Comparison of ENCODE assay signal across 6 fruit fly cellular contexts in genomic region chrX:14952845-14953720, dm6.
TF ChIP-seq lines count a peak whose summit lies in the region.

Gene pdgy (minus strand): TSS chrX:14953532.

- no peak for TF ChIP-seq CTCF in whole organism, embryonic (GFP tag; optimal IDR thresholded peaks at IDR 0.05; lab: Kevin White, UChicago)

TF ChIP-seq in whole organism, 6 proteins besides CTCF, POLR2A, EP300 and RAD21:
- TF ChIP-seq pan (optimal IDR thresholded peaks at IDR 0.05; lab: Kevin White, UChicago) (no peak), Dll (optimal IDR thresholded peaks at IDR 0.05; lab: Kevin White, UChicago) (peak; percentile 7), usp (GFP tag; optimal IDR thresholded peaks at IDR 0.05; lab: Kevin White, UChicago) (no peak)

TF ChIP-seq in whole organism, adult, 20 proteins besides CTCF, POLR2A, EP300 and RAD21 (continues in another document):
- TF ChIP-seq CG5204 (GFP tag; optimal IDR thresholded peaks at IDR 0.05; lab: Kevin White, UChicago) = no peak
- peak; percentile 57 for TF ChIP-seq CG12768 (GFP tag; optimal IDR thresholded peaks at IDR 0.05; lab: Kevin White, UChicago)
- TF ChIP-seq toe (GFP tag; optimal IDR thresholded peaks at IDR 0.05; lab: Kevin White, UChicago) = peak; percentile 32
- TF ChIP-seq CG11617 (GFP tag; optimal IDR thresholded peaks at IDR 0.05; lab: Kevin White, UChicago) = no peak
- TF ChIP-seq CG7101 (tag; optimal IDR thresholded peaks at IDR 0.05; lab: Kevin White, UChicago) = no peak
- peak; percentile 34 for TF ChIP-seq Hr96 (GFP tag; optimal IDR thresholded peaks at IDR 0.05; lab: Kevin White, UChicago)
- no peak for TF ChIP-seq bab1 (GFP tag; optimal IDR thresholded peaks at IDR 0.05; lab: Kevin White, UChicago)
- TF ChIP-seq tj (GFP tag; optimal IDR thresholded peaks at IDR 0.05; lab: Kevin White, UChicago) = peak; percentile 91
- no peak for TF ChIP-seq Clk (GFP tag; optimal IDR thresholded peaks at IDR 0.05; lab: Kevin White, UChicago)
- TF ChIP-seq cic (GFP tag; optimal IDR thresholded peaks at IDR 0.05; lab: Kevin White, UChicago) = peak; percentile 28
- TF ChIP-seq CG7045 (GFP tag; optimal IDR thresholded peaks at IDR 0.05; lab: Kevin White, UChicago) = no peak
- TF ChIP-seq kay (GFP tag; lab: Kevin White, UChicago; ENCODE audit: borderline replicate concordance) = peak; percentile 13
- peak; percentile 84 for TF ChIP-seq pad (GFP tag; optimal IDR thresholded peaks at IDR 0.05; lab: Kevin White, UChicago)
- no peak for TF ChIP-seq CG14711 (tag; optimal IDR thresholded peaks at IDR 0.05; lab: Kevin White, UChicago)
- no peak for TF ChIP-seq cnc (optimal IDR thresholded peaks at IDR 0.05; lab: Kevin White, UChicago)
- no peak for TF ChIP-seq Mnt (GFP tag; optimal IDR thresholded peaks at IDR 0.05; lab: Kevin White, UChicago)
- TF ChIP-seq ovo (GFP tag; optimal IDR thresholded peaks at IDR 0.05; lab: Kevin White, UChicago) = no peak
- no peak for TF ChIP-seq CG1620 (GFP tag; optimal IDR thresholded peaks at IDR 0.05; lab: Kevin White, UChicago)

TF ChIP-seq in whole organism, embryonic, 481 proteins besides CTCF, POLR2A, EP300 and RAD21 (continues in another document):
- TF ChIP-seq oc (tag; optimal IDR thresholded peaks at IDR 0.05; lab: Kevin White, UChicago) (peak; percentile 76), CG7556 (GFP tag; optimal IDR thresholded peaks at IDR 0.05; lab: Kevin White, UChicago) (peak; percentile 7), scrt (GFP tag; optimal IDR thresholded peaks at IDR 0.05; lab: Kevin White, UChicago) (peak; percentile 23), CG10543 (GFP tag; optimal IDR thresholded peaks at IDR 0.05; lab: Kevin White, UChicago) (peak; percentile 31), CG18262 (tag; optimal IDR thresholded peaks at IDR 0.05; lab: Kevin White, UChicago) (peak; percentile 14), CG5180 (GFP tag; optimal IDR thresholded peaks at IDR 0.05; lab: Kevin White, UChicago) (peak; percentile 24), CG17612 (GFP tag; IDR thresholded peaks at IDR 0.05; lab: Robert Waterston, UW) (no peak), CG32767 (GFP tag; IDR thresholded peaks at IDR 0.05; lab: Robert Waterston, UW) (no peak), Drgx (GFP tag; IDR thresholded peaks at IDR 0.05; lab: Robert Waterston, UW) (peak; percentile 50), chinmo (GFP tag; IDR thresholded peaks at IDR 0.05; lab: Robert Waterston, UW; ENCODE audit: partially characterized antibody) (peak; percentile 80; the same call in 1 of the 4 replicates), CG10431 (GFP tag; optimal IDR thresholded peaks at IDR 0.05; lab: Kevin White, UChicago) (peak; percentile 40), CG8290 (GFP tag; optimal IDR thresholded peaks at IDR 0.05; lab: Kevin White, UChicago) (no peak), CG8290 (tag; optimal IDR thresholded peaks at IDR 0.05; lab: Kevin White, UChicago) (peak in 1 of 2 experiments; percentile 55), CG9437 (GFP tag; optimal IDR thresholded peaks at IDR 0.05; lab: Kevin White, UChicago) (peak; percentile 51), crol (GFP tag; IDR thresholded peaks at IDR 0.05; lab: Robert Waterston, UW) (peak; percentile 70), D19A (tag; optimal IDR thresholded peaks at IDR 0.05; lab: Kevin White, UChicago) (peak; percentile 39), lab (GFP tag; optimal IDR thresholded peaks at IDR 0.05; lab: Kevin White, UChicago) (peak; percentile 49)

TF ChIP-seq in whole organism, prepupa, 60 proteins besides CTCF, POLR2A, EP300 and RAD21 (continues in another document):
- peak; percentile 59 for TF ChIP-seq Eip78C (GFP tag; lab: Kevin White, UChicago)
- peak; percentile 55 for TF ChIP-seq Ets96B (tag; optimal IDR thresholded peaks at IDR 0.05; lab: Kevin White, UChicago)
- peak; percentile 76 for TF ChIP-seq CG10669 (GFP tag; optimal IDR thresholded peaks at IDR 0.05; lab: Kevin White, UChicago)
- TF ChIP-seq Met (GFP tag; optimal IDR thresholded peaks at IDR 0.05; lab: Kevin White, UChicago) = peak; percentile 51
- TF ChIP-seq CG3919 (GFP tag; optimal IDR thresholded peaks at IDR 0.05; lab: Kevin White, UChicago) = peak; percentile 68
- peak; percentile 41 for TF ChIP-seq topi (GFP tag; optimal IDR thresholded peaks at IDR 0.05; lab: Kevin White, UChicago)
- TF ChIP-seq fd59A (GFP tag; optimal IDR thresholded peaks at IDR 0.05; lab: Kevin White, UChicago) = peak; percentile 40
- TF ChIP-seq Sox102F (GFP tag; optimal IDR thresholded peaks at IDR 0.05; lab: Kevin White, UChicago) = peak; percentile 61
- peak; percentile 1 for TF ChIP-seq dac (GFP tag; optimal IDR thresholded peaks at IDR 0.05; lab: Kevin White, UChicago)
- peak; percentile 76; the same call in 1 of the 2 replicates for TF ChIP-seq CG15336 (GFP tag; IDR thresholded peaks at IDR 0.05; lab: Robert Waterston, UW)
- no peak for TF ChIP-seq CG11902 (GFP tag; optimal IDR thresholded peaks at IDR 0.05; lab: Kevin White, UChicago)
- peak; percentile 88 for TF ChIP-seq CG16779 (tag; optimal IDR thresholded peaks at IDR 0.05; lab: Kevin White, UChicago)
- no peak for TF ChIP-seq Eip75B (GFP tag; optimal IDR thresholded peaks at IDR 0.05; lab: Kevin White, UChicago)
- peak; percentile 97 for TF ChIP-seq CG6854 (GFP tag; optimal IDR thresholded peaks at IDR 0.05; lab: Kevin White, UChicago)
- TF ChIP-seq Sox15 (GFP tag; optimal IDR thresholded peaks at IDR 0.05; lab: Kevin White, UChicago) = no peak
- TF ChIP-seq fkh (GFP tag; optimal IDR thresholded peaks at IDR 0.05; lab: Kevin White, UChicago) = peak; percentile 33
- TF ChIP-seq achi (GFP tag; optimal IDR thresholded peaks at IDR 0.05; lab: Kevin White, UChicago) = peak; percentile 30
- peak; percentile 96 for TF ChIP-seq CG6808 (GFP tag; optimal IDR thresholded peaks at IDR 0.05; lab: Kevin White, UChicago)
- TF ChIP-seq OdsH (GFP tag; optimal IDR thresholded peaks at IDR 0.05; lab: Kevin White, UChicago) = no peak

TF ChIP-seq in whole organism, pupa, 21 proteins besides CTCF, POLR2A, EP300 and RAD21 (continues in another document):
- TF ChIP-seq Ets98B (GFP tag; IDR thresholded peaks at IDR 0.05; lab: Robert Waterston, UW) (peak; percentile 88), rn (GFP tag; IDR thresholded peaks at IDR 0.05; lab: Robert Waterston, UW) (peak; percentile 22; the same call in 1 of the 2 replicates), CG15710 (tag; optimal IDR thresholded peaks at IDR 0.05; lab: Kevin White, UChicago) (peak; percentile 46), Pif1A (GFP tag; optimal IDR thresholded peaks at IDR 0.05; lab: Kevin White, UChicago) (peak; percentile 92), CG32121 (GFP tag; IDR thresholded peaks at IDR 0.05; lab: Robert Waterston, UW) (peak; percentile 68; the same call in 1 of the 2 replicates), CG14655 (GFP tag; optimal IDR thresholded peaks at IDR 0.05; lab: Kevin White, UChicago) (peak; percentile 46), CG13204 (GFP tag; optimal IDR thresholded peaks at IDR 0.05; lab: Kevin White, UChicago) (peak; percentile 96), CG8159 (tag; optimal IDR thresholded peaks at IDR 0.05; lab: Kevin White, UChicago) (no peak), CG17806 (tag; optimal IDR thresholded peaks at IDR 0.05; lab: Kevin White, UChicago) (peak; percentile 29), CG9948 (tag; optimal IDR thresholded peaks at IDR 0.05; lab: Kevin White, UChicago) (peak; percentile 10), gl (tag; optimal IDR thresholded peaks at IDR 0.05; lab: Kevin White, UChicago) (peak; percentile 98), CG34367 (tag; optimal IDR thresholded peaks at IDR 0.05; lab: Kevin White, UChicago) (peak; percentile 77), Snoo (tag; optimal IDR thresholded peaks at IDR 0.05; lab: Kevin White, UChicago) (peak; percentile 76), D1 (tag; optimal IDR thresholded peaks at IDR 0.05; lab: Kevin White, UChicago) (no peak), CG8301 (tag; optimal IDR thresholded peaks at IDR 0.05; lab: Kevin White, UChicago) (peak; percentile 53), fd96Ca (GFP tag; IDR thresholded peaks at IDR 0.05; lab: Robert Waterston, UW) (peak; percentile 85), Pif1B (GFP tag; optimal IDR thresholded peaks at IDR 0.05; lab: Kevin White, UChicago) (peak; percentile 90), CG10348 (GFP tag; IDR thresholded peaks at IDR 0.05; lab: Robert Waterston, UW) (no peak), CG4496 (GFP tag; IDR thresholded peaks at IDR 0.05; lab: Robert Waterston, UW) (peak; percentile 84), EcR (GFP tag; optimal IDR thresholded peaks at IDR 0.05; lab: Kevin White, UChicago) (peak; percentile 77)

TF ChIP-seq in whole organism, wandering third instar larva, 38 proteins besides CTCF, POLR2A, EP300 and RAD21:
- TF ChIP-seq Sp1 (GFP tag; optimal IDR thresholded peaks at IDR 0.05; lab: Kevin White, UChicago) (peak; percentile 53), Rel (GFP tag; optimal IDR thresholded peaks at IDR 0.05; lab: Kevin White, UChicago) (peak; percentile 77), Rel (tag; optimal IDR thresholded peaks at IDR 0.05; lab: Kevin White, UChicago) (peak; percentile 30), HLH106 (tag; optimal IDR thresholded peaks at IDR 0.05; lab: Kevin White, UChicago) (peak; percentile 23), Dif (GFP tag; optimal IDR thresholded peaks at IDR 0.05; lab: Kevin White, UChicago; ENCODE audit: partially characterized antibody) (peak; percentile 27), CrebA (GFP tag; optimal IDR thresholded peaks at IDR 0.05; lab: Kevin White, UChicago; ENCODE audit: borderline replicate concordance) (peak; percentile 95), Vsx2 (GFP tag; optimal IDR thresholded peaks at IDR 0.05; lab: Kevin White, UChicago; ENCODE audit: partially characterized antibody) (peak; percentile 49), Dfd (GFP tag; optimal IDR thresholded peaks at IDR 0.05; lab: Kevin White, UChicago) (no peak), woc (GFP tag; optimal IDR thresholded peaks at IDR 0.05; lab: Kevin White, UChicago) (peak; percentile 39), Hnf4 (GFP tag; optimal IDR thresholded peaks at IDR 0.05; lab: Kevin White, UChicago) (peak; percentile 99), CG32264 (GFP tag; optimal IDR thresholded peaks at IDR 0.05; lab: Kevin White, UChicago) (no peak), h (GFP tag; optimal IDR thresholded peaks at IDR 0.05; lab: Kevin White, UChicago) (no peak), psq (GFP tag; optimal IDR thresholded peaks at IDR 0.05; lab: Kevin White, UChicago) (peak; percentile 70), pan (optimal IDR thresholded peaks at IDR 0.05; lab: Kevin White, UChicago) (no peak)
TF ChIP-seq in whole organism, wandering third instar larva: peak in this region for 9.
